Fruit fly (Drosophila melanogaster) whole organism, wandering third instar larva: ENCODE data around the gene CG7706.

ENCODE experiments used
- Abd-B ChIP-seq: fragments of >200 bp; optimal IDR thresholded peaks from 2 replicates; lab custom pipeline; 2017; ENCODE audit warnings: missing biosample characterization, missing genetic modification characterization
- CG32264 ChIP-seq: fragments of 200-800 bp; sonication (Bioruptor generic); optimal IDR thresholded peaks from 2 replicates; lab custom pipeline; 2016; ENCODE audit warnings: missing biosample characterization, missing genetic modification characterization
- CG9705 ChIP-seq: fragments of 200-800 bp; sonication (Bioruptor generic); optimal IDR thresholded peaks from 2 replicates; lab custom pipeline; 2018; ENCODE audit warnings: missing biosample characterization, mild to moderate bottlenecking, missing genetic modification characterization
- CrebA ChIP-seq: fragments of 200-800 bp; sonication (Bioruptor generic); optimal IDR thresholded peaks from 2 replicates; lab custom pipeline; 2016; ENCODE audit warnings: missing biosample characterization, mild to moderate bottlenecking, missing genetic modification characterization, borderline replicate concordance
- Dfd ChIP-seq: fragments of >200 bp; optimal IDR thresholded peaks from 2 replicates; lab custom pipeline; 2017; ENCODE audit warnings: missing biosample characterization, missing genetic modification characterization
- Dif ChIP-seq: fragments of 200-275, 200-300 bp; sonication (Bioruptor generic); optimal IDR thresholded peaks from 2 replicates; lab custom pipeline; 2018; ENCODE audit warnings: missing biosample characterization, missing genetic modification characterization; ENCODE audit not compliant: partially characterized antibody
- GATAd ChIP-seq: sonication (Bioruptor generic); optimal IDR thresholded peaks from 2 replicates; lab custom pipeline; 2016; ENCODE audit warnings: missing biosample characterization, missing genetic modification characterization
- HLH106 ChIP-seq: fragments of 200-800 bp; optimal IDR thresholded peaks from 3 replicates; lab custom pipeline; 2019; ENCODE audit warnings: missing biosample characterization, mild to moderate bottlenecking, missing genetic modification characterization, moderate library complexity
- Hnf4 ChIP-seq: fragments of 200-800 bp; sonication (Bioruptor generic); optimal IDR thresholded peaks from 2 replicates; lab custom pipeline; 2016; ENCODE audit warnings: missing biosample characterization, mild to moderate bottlenecking, missing genetic modification characterization
- Hr83 ChIP-seq: fragments of 200-300 bp; sonication (Bioruptor generic); optimal IDR thresholded peaks from 2 replicates; lab custom pipeline; 2016; ENCODE audit warnings: missing biosample characterization, mild to moderate bottlenecking, missing genetic modification characterization, moderate library complexity; ENCODE audit not compliant: poor library complexity, severe bottlenecking
- Jra ChIP-seq: sonication (Bioruptor generic); optimal IDR thresholded peaks from 2 replicates; lab custom pipeline; 2016; ENCODE audit warnings: missing biosample characterization, missing genetic modification characterization
- Myc ChIP-seq: fragments of >200 bp; optimal IDR thresholded peaks from 2 replicates; lab custom pipeline; 2017
- N ChIP-seq: fragments of >200 bp; optimal IDR thresholded peaks from 2 replicates; lab custom pipeline; 2018; ENCODE audit warnings: missing biosample characterization, missing external identifiers, missing genetic modification characterization
- OdsH ChIP-seq: fragments of 200-800 bp; sonication (Bioruptor generic); optimal IDR thresholded peaks from 2 replicates; lab custom pipeline; 2016; ENCODE audit warnings: missing biosample characterization, mild to moderate bottlenecking, missing genetic modification characterization
- Sp1 ChIP-seq: fragments of 200-800 bp; sonication (Bioruptor generic); optimal IDR thresholded peaks from 3 replicates; lab custom pipeline; 2019; ENCODE audit warnings: missing biosample characterization, mild to moderate bottlenecking, missing genetic modification characterization, moderate library complexity
- Vsx2 ChIP-seq: fragments of 200-300, 225-300 bp; sonication (Bioruptor generic); optimal IDR thresholded peaks from 2 replicates; lab custom pipeline; 2018; ENCODE audit warnings: missing biosample characterization, missing genetic modification characterization; ENCODE audit not compliant: partially characterized antibody
- br ChIP-seq: fragments of 200-800 bp; sonication (Bioruptor generic); optimal IDR thresholded peaks from 2 replicates; lab custom pipeline; 2016; ENCODE audit warnings: missing biosample characterization, missing genetic modification characterization
- brk ChIP-seq: fragments of 200-800 bp; sonication (Bioruptor generic); optimal IDR thresholded peaks from 2 replicates; lab custom pipeline; 2016; ENCODE audit warnings: missing biosample characterization, mild to moderate bottlenecking, missing genetic modification characterization
- dl ChIP-seq, 2 experiments: fragments of 175-275, 200-275 bp in 1 of 2; fragments of 200-275 bp in 1 of 2; sonication (Bioruptor generic); optimal IDR thresholded peaks; lab custom pipeline; 2018; ENCODE audit warnings: mild to moderate bottlenecking in 2 of 2, missing biosample characterization in 2 of 2, missing genetic modification characterization in 2 of 2, moderate library complexity in 2 of 2; ENCODE audit not compliant: partially characterized antibody in 2 of 2, insufficient read depth in 1 of 2
- dsf ChIP-seq: sonication (Bioruptor generic); optimal IDR thresholded peaks from 2 replicates; lab custom pipeline; 2016; ENCODE audit warnings: missing biosample characterization, missing genetic modification characterization, borderline replicate concordance
- ey ChIP-seq: fragments of 200-800 bp; sonication (Bioruptor generic); optimal IDR thresholded peaks from 2 replicates; lab custom pipeline; 2016; ENCODE audit warnings: missing biosample characterization, missing genetic modification characterization
- foxo ChIP-seq, 2 experiments: fragments of 200-800 bp; sonication (Bioruptor generic); optimal IDR thresholded peaks; 2 replicates in 1 of 2; 3 replicates in 1 of 2; lab custom pipeline; 2016 to 2017; ENCODE audit warnings: missing biosample characterization in 2 of 2, missing genetic modification characterization in 2 of 2
- fru ChIP-seq: fragments of 200-800 bp; sonication (Bioruptor generic); optimal IDR thresholded peaks from 3 replicates; lab custom pipeline; 2016; ENCODE audit warnings: missing biosample characterization, mild to moderate bottlenecking, missing genetic modification characterization
- h ChIP-seq: fragments of 200-800 bp; sonication (Bioruptor generic); optimal IDR thresholded peaks from 3 replicates; lab custom pipeline; 2016; ENCODE audit warnings: missing biosample characterization, mild to moderate bottlenecking, missing genetic modification characterization
- pan ChIP-seq: fragments of >200 bp; optimal IDR thresholded peaks from 2 replicates; lab custom pipeline; 2017
- rgr ChIP-seq: fragments of 200-800 bp; sonication (Bioruptor generic); optimal IDR thresholded peaks from 3 replicates; lab custom pipeline; 2016; ENCODE audit warnings: missing biosample characterization, mild to moderate bottlenecking, missing genetic modification characterization
- sv ChIP-seq: fragments of 200-800 bp; sonication (Bioruptor generic); optimal IDR thresholded peaks from 3 replicates; lab custom pipeline; 2016; ENCODE audit warnings: missing biosample characterization, missing genetic modification characterization
- tai ChIP-seq: sonication (Bioruptor generic); optimal IDR thresholded peaks from 2 replicates; lab custom pipeline; 2016; ENCODE audit warnings: missing biosample characterization, missing genetic modification characterization
- usp ChIP-seq: fragments of >200 bp; optimal IDR thresholded peaks from 2 replicates; lab custom pipeline; 2017; ENCODE audit warnings: missing biosample characterization, missing genetic modification characterization
- woc ChIP-seq: sonication (Bioruptor generic); optimal IDR thresholded peaks from 2 replicates; lab custom pipeline; 2016; ENCODE audit warnings: missing biosample characterization, mild to moderate bottlenecking, missing genetic modification characterization

CG7706 gene

dm6 chr3R:18680332-18680731 is 2.7 kb downstream of the CG7706 start, which contains the start of the genes CG46318 and ChT:
Gene CG46318, plus strand, starts transcription at chr3R:18680604.
Gene ChT, plus strand, starts transcription at chr3R:18680604.
- TF ChIP-seq Myc (no peak), dl (GFP tag; optimal IDR thresholded peaks at IDR 0.05; lab: Kevin White, UChicago; ENCODE audit: insufficient read depth in 1 of 2, partially characterized antibody in 2 of 2) (no peak), tai (GFP tag; lab: Kevin White, UChicago) (no peak), ey (GFP tag; lab: Kevin White, UChicago) (no peak)

DNA sequence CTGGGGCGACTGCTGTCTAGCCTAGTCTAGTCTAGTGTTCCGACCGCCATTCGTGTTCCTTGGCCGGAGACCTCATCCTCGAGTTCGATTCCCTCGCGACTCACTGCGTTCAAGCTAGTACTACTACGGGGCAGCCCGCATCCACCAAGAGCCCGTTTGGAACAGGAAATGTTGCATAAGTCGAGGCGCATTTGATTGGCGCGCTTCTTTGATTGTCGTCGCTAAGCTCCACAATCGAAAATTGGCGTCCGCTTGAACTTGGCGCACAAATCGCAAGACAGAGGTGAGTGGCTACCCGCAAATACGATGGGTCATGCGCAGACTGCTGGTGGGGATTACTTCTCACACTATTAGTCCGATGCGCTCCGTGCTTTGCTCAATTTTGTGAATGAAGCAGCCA is 3.4 kb downstream of the CG7706 start:
- TF ChIP-seq brk (GFP tag; lab: Kevin White, UChicago): no peak
- TF ChIP-seq usp (GFP tag; lab: Kevin White, UChicago): no peak
- TF ChIP-seq Dfd: no peak
- TF ChIP-seq CrebA (GFP tag; lab: Kevin White, UChicago): no peak
- no peak for TF ChIP-seq Abd-B (GFP tag; lab: Kevin White, UChicago)
- TF ChIP-seq rgr (GFP tag; lab: Kevin White, UChicago): no peak
- no peak for TF ChIP-seq CG9705 (GFP tag; lab: Kevin White, UChicago)
- no peak for TF ChIP-seq br (GFP tag; lab: Kevin White, UChicago)
- TF ChIP-seq Dif (GFP tag; lab: Kevin White, UChicago): no peak
- no peak for TF ChIP-seq fru (GFP tag; lab: Kevin White, UChicago)
- no peak for TF ChIP-seq Hnf4
- TF ChIP-seq pan (lab: Kevin White, UChicago): no peak
- TF ChIP-seq, all 38 proteins: peak for 0

- TF ChIP-seq N (GFP tag; lab: Kevin White, UChicago): no peak
- no peak for TF ChIP-seq tai (GFP tag; lab: Kevin White, UChicago)
- TF ChIP-seq Jra: no peak
- TF ChIP-seq, all 38 proteins: peak for 0
Measured at dm6 chr3R:18692619-18693018, 15.0 kb downstream of the CG7706 start, which contains the start of gene Muc91C. Gene Muc91C, minus strand, starts transcription at chr3R:18692719.

DNA sequence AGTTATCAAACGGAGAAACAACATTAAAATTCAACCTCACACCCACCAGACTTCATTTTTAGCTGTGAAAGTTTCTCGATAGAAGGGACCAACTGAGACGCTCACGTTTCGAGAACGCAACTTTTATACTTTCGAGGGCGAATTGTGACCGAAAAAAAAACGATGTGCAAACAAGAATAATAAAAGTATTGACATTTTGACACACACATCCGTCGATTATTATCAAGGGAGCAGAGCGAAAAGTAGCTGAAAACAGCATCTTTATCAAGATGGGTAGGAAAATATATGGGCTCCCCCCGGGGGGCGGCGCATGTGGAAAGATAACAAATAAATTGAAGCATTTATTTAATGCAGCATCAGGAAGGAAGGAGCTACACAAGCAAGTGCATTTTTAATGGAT is 16.0 kb downstream of the CG7706 start, which contains the start of gene CG14300:
Gene CG14300 (minus strand): TSS at position 101 of the 400 bp plus-strand sequence.
- TF ChIP-seq ey (GFP tag; lab: Kevin White, UChicago) (no peak), CrebA (GFP tag; lab: Kevin White, UChicago) (no peak), Sp1 (GFP tag; lab: Kevin White, UChicago) (no peak), N (GFP tag; lab: Kevin White, UChicago) (no peak), h (GFP tag; lab: Kevin White, UChicago) (no peak), Vsx2 (GFP tag; lab: Kevin White, UChicago) (no peak), tai (GFP tag; lab: Kevin White, UChicago) (no peak), woc (no peak), br (GFP tag; lab: Kevin White, UChicago) (no peak), Hr83 (GFP tag; lab: Kevin White, UChicago) (no peak), CG9705 (GFP tag; lab: Kevin White, UChicago) (no peak), Dfd (no peak), foxo (GFP tag; optimal IDR thresholded peaks at IDR 0.05; lab: Kevin White, UChicago) (no peak), rgr (GFP tag; lab: Kevin White, UChicago) (no peak), GATAd (GFP tag; lab: Kevin White, UChicago) (no peak), fru (GFP tag; lab: Kevin White, UChicago) (no peak)

- no peak for TF ChIP-seq fru (GFP tag; lab: Kevin White, UChicago)
- TF ChIP-seq Hnf4: no peak
- TF ChIP-seq OdsH: no peak
- no peak for TF ChIP-seq dsf
- no peak for TF ChIP-seq Dfd
- TF ChIP-seq Jra: no peak
- TF ChIP-seq sv: no peak
- no peak for TF ChIP-seq CG32264 (GFP tag; lab: Kevin White, UChicago)
- TF ChIP-seq rgr (GFP tag; lab: Kevin White, UChicago): no peak
- TF ChIP-seq tai (GFP tag; lab: Kevin White, UChicago): no peak
- no peak for TF ChIP-seq HLH106 (tag; lab: Kevin White, UChicago)
- TF ChIP-seq Sp1 (GFP tag; lab: Kevin White, UChicago): no peak
- TF ChIP-seq Hr83 (GFP tag; lab: Kevin White, UChicago): no peak
Measured at dm6 chr3R:18694952-18695351, 17.3 kb downstream of the CG7706 start, which contains the start of gene CG34282. Gene CG34282, plus strand, starts transcription at chr3R:18695252.
